Worm (Caenorhabditis elegans): ENCODE results near the gene flp-21.

The flp-21 gene

ce11 chrV:7793067-7793466 lies at the start of gene flp-21:
Gene flp-21, plus strand, starts transcription at chrV:7793367.
- no peak for TF ChIP-seq ets-4 (GFP tag; optimal IDR thresholded peaks at IDR 0.05)
- no peak for TF ChIP-seq zfh-2 (GFP tag; conservative IDR thresholded peaks at IDR 0.05)
- TF ChIP-seq hlh-26 (GFP tag; conservative IDR thresholded peaks at IDR 0.05), result no peak
- TF ChIP-seq him-1 (tag; optimal IDR thresholded peaks at IDR 0.05), result no peak
- TF ChIP-seq lag-1 (GFP tag; IDR thresholded peaks at IDR 0.05), result no peak
- TF ChIP-seq bed-2 (GFP tag; IDR thresholded peaks at IDR 0.05), result no peak
- TF ChIP-seq hrde-1 (tag; optimal IDR thresholded peaks at IDR 0.05; ENCODE audit: borderline replicate concordance), result no peak
- TF ChIP-seq F52B5.7 (tag; optimal IDR thresholded peaks at IDR 0.05), result no peak
- TF ChIP-seq nfya-2 (GFP tag; IDR thresholded peaks at IDR 0.05), result no peak
- no peak for TF ChIP-seq pha-4 (tag; optimal IDR thresholded peaks at IDR 0.05)
- TF ChIP-seq lsl-1 (GFP tag; optimal IDR thresholded peaks at IDR 0.05), result no peak
- TF ChIP-seq mxl-1 (tag; optimal IDR thresholded peaks at IDR 0.05), result no peak
- TF ChIP-seq F37B4.10 (GFP tag; IDR thresholded peaks at IDR 0.05), result no peak

DNA sequence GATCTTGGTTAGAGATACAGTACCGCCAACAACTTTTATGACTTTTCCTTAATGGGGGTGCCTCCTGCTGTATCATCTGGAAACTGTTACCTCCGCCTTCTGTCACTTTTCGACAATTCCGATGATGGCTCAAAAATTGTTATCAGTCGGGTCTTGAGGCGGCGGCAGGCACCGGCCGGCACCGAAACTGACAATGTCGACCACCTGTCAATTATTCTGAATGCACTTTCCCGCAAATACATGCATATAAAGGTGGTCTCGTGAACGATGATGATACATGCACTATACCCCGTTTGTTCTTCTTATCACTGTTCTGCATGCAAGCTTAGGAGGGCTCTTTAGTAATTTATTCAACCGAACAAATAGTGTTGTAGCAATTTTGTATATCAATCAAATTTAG lies 49.1 kb upstream of the flp-21 start:
- TF ChIP-seq F57A8.1 (GFP tag; optimal IDR thresholded peaks at IDR 0.05), result no peak
- peak; percentile 3 for TF ChIP-seq nhr-90 (tag; optimal IDR thresholded peaks at IDR 0.05)
- TF ChIP-seq mxl-1 (tag; optimal IDR thresholded peaks at IDR 0.05), result no peak
- TF ChIP-seq ZK185.1 (tag; optimal IDR thresholded peaks at IDR 0.05; ENCODE audit: poor library complexity, severe bottlenecking), result peak; percentile 21
- TF ChIP-seq ztf-22 (GFP tag; optimal IDR thresholded peaks at IDR 0.05), result peak; percentile 93
- no peak for TF ChIP-seq xnd-1 (tag; optimal IDR thresholded peaks at IDR 0.05)
- peak; percentile 20; the same call in 1 of the 2 replicates for TF ChIP-seq nfyb-1 (GFP tag; IDR thresholded peaks at IDR 0.05)
- no peak for TF ChIP-seq sea-2 (GFP tag; IDR thresholded peaks at IDR 0.05)
- 0 out of 2 replicates have a peak, but pooled peaks have one; percentile 33 for TF ChIP-seq B0336.3 (GFP tag; IDR thresholded peaks at IDR 0.05)
- no peak for TF ChIP-seq B0035.1 (tag; optimal IDR thresholded peaks at IDR 0.05)
- TF ChIP-seq egl-44 (GFP tag; IDR thresholded peaks at IDR 0.05), result peak; percentile 70; the same call in 1 of the 2 replicates
- peak; percentile 54 for TF ChIP-seq repo-1 (tag; optimal IDR thresholded peaks at IDR 0.05)
- TF ChIP-seq K12H6.12 (tag; optimal IDR thresholded peaks at IDR 0.05), result no peak
- TF ChIP-seq unc-62 (GFP tag; optimal IDR thresholded peaks at IDR 0.05), result peak; percentile 98
- TF ChIP-seq nhr-27 (tag; optimal IDR thresholded peaks at IDR 0.05), result no peak
- TF ChIP-seq chd-7 (tag; optimal IDR thresholded peaks at IDR 0.05), result peak; percentile 71
- TF ChIP-seq snpc-3.4 (tag; optimal IDR thresholded peaks at IDR 0.05), result no peak
- peak; percentile 11 for TF ChIP-seq madf-10 (tag; optimal IDR thresholded peaks at IDR 0.05)
- TF ChIP-seq snpc-4 (GFP tag; optimal IDR thresholded peaks at IDR 0.05), result no peak
- peak in 2 of 4 experiments; percentile 9 to 45 for TF ChIP-seq snpc-4 (tag; optimal IDR thresholded peaks at IDR 0.05)
- 0 out of 2 replicates have a peak, but pooled peaks have one; percentile 11 for TF ChIP-seq lir-1 (GFP tag; conservative IDR thresholded peaks at IDR 0.05)
- TF ChIP-seq lin-40 (tag; optimal IDR thresholded peaks at IDR 0.05), result peak; percentile 35
- TF ChIP-seq lin-54 (GFP tag; optimal IDR thresholded peaks at IDR 0.05), result peak; percentile 25
- peak; percentile 87 for TF ChIP-seq dox-1 (GFP tag; IDR thresholded peaks at IDR 0.05)
- no peak; the same call in 1 of the 2 replicates for TF ChIP-seq cebp-1 (GFP tag; IDR thresholded peaks at IDR 0.05)
- TF ChIP-seq cebp-1 (tag; optimal IDR thresholded peaks at IDR 0.05), result peak; percentile 68
- peak; percentile 72 for TF ChIP-seq atf-7 (tag; optimal IDR thresholded peaks at IDR 0.05)
- peak; percentile 98 for TF ChIP-seq ets-4 (GFP tag; optimal IDR thresholded peaks at IDR 0.05)
- TF ChIP-seq let-607 (tag; optimal IDR thresholded peaks at IDR 0.05), result peak; percentile 89 to 91
- no peak for TF ChIP-seq madf-3 (GFP tag; IDR thresholded peaks at IDR 0.05)
- TF ChIP-seq nhr-80 (tag; optimal IDR thresholded peaks at IDR 0.05), result peak; percentile 99
- TF ChIP-seq mcd-1 (GFP tag; IDR thresholded peaks at IDR 0.05), result 0 out of 2 replicates have a peak, but pooled peaks have one; percentile 28
- TF ChIP-seq tbp1 (GFP tag; optimal IDR thresholded peaks at IDR 0.05), result peak; percentile 59
- TF ChIP-seq Y53G8AR.9 (GFP tag; conservative IDR thresholded peaks at IDR 0.05), result 0 out of 2 replicates have a peak, but pooled peaks have one; percentile 47

Measured in whole organism, young adult.